Fruit fly (Drosophila melanogaster): ENCODE data around the gene mtsh.

DNA sequence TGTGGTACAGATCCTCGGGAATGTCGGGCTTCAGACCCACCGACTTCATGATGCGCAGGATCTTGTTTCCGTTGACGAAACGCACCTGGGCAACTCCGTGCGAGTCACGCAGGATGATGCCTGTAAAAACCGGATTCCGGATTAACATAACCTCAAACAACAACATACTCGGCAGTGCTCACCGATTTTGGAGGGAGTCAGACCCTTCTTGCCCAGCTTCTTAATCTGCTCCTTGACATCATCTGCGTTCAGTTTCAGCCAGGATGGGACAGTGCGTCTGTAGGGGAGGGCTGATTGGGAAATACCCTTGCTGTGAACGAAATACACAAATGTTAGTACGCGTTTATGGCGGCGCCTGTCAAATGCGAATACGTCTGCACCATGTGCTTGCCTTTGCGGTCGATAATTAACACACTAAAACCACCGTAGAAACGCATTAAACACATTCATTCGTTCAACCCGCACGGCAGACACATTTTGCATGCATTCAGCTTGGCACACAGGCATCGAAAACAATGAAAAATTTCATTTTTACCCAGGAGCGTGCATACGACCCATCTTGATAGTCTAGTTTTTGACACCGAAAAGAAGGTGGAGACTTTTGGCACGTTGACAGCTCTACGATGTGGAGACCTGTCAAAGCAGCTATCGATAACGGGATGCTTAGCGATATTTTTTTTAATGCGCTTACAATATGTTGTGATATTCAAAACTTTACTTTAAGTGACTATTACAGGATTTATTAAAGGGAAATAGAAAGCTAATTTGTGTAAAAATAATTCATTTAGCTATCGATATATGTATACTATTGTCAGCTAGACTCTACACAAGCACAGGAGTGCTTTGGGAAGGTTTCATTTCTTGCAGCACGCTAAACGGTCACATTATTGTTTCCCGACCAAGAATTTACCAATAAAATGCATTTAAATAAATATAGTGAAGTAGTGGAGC, 44.6 kb upstream of the mtsh start, which contains the start of the genes RpS13 and CSN8:
- TF ChIP-seq CG11294 (GFP tag; IDR thresholded peaks at IDR 0.05) (no peak), Smox (GFP tag; optimal IDR thresholded peaks at IDR 0.05) (peak; percentile 7), topi (GFP tag; optimal IDR thresholded peaks at IDR 0.05) (peak; percentile 8), Sox15 (GFP tag; optimal IDR thresholded peaks at IDR 0.05) (no peak), vri (GFP tag; optimal IDR thresholded peaks at IDR 0.05) (no peak), Lpt (GFP tag; optimal IDR thresholded peaks at IDR 0.05) (no peak), Sox102F (GFP tag; optimal IDR thresholded peaks at IDR 0.05) (no peak), OdsH (GFP tag; optimal IDR thresholded peaks at IDR 0.05) (no peak), CG16779 (tag; optimal IDR thresholded peaks at IDR 0.05) (no peak), fkh (GFP tag; optimal IDR thresholded peaks at IDR 0.05) (peak; percentile 53), CG34406 (GFP tag; optimal IDR thresholded peaks at IDR 0.05) (no peak)
